Worm (Caenorhabditis elegans): Measurements from ENCODE around the gene C03A7.2.

DNA sequence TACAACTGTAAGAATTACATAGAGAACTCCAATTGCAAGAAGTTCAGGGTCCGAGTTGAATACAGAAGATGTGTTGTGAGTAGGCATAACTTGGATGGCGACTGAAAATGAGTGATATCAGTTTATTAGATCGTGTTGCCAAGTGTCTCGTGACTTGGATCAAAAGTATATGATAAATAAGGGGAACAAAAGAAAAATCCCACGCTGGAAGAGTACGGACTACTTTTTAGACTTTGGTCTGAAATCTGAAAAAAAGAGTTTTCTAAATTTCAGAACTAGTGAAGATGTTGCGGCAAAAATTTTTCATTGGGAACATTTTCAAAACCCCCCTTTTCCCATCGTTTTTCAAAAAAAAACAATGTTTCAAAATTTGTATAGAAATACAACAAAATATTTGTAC lies 12.1 kb upstream of the C03A7.2 start, which contains the start of gene srt-64:
- TF ChIP-seq T22C8.4 (GFP tag; IDR thresholded peaks at IDR 0.05) (no peak), ztf-29 (GFP tag; IDR thresholded peaks at IDR 0.05) (no peak), ztf-23 (GFP tag; IDR thresholded peaks at IDR 0.05) (no peak), cog-1 (tag; optimal IDR thresholded peaks at IDR 0.05) (no peak), ref-1 (GFP tag; conservative IDR thresholded peaks at IDR 0.05) (no peak), med-1 (GFP tag; optimal IDR thresholded peaks at IDR 0.05; ENCODE audit: insufficient read depth) (no peak), flt-1 (GFP tag; IDR thresholded peaks at IDR 0.05) (no peak), klf-2 (GFP tag; conservative IDR thresholded peaks at IDR 0.05) (no peak), tab-1 (GFP tag; IDR thresholded peaks at IDR 0.05) (no peak)
